Worm (Caenorhabditis elegans) whole organism, L4 larva: ENCODE measurements around the gene hipr-1.
A peak's percentile ranks its signal among the peaks of the same experiment; 100 is the strongest.

Source experiments
- T20F7.1 ChIP-seq: fragments of 200-800 bp; sonication (Bioruptor generic); optimal IDR thresholded peaks from 2 replicates; lab custom pipeline; 2018; ENCODE audit warnings: mild to moderate bottlenecking, missing genetic modification characterization, missing compliant biosample characterization
- lin-15B ChIP-seq: fragments of 150-350 bp; sonication (generic microtip); optimal IDR thresholded peaks from 3 replicates; lab custom pipeline; 2014; ENCODE audit warnings: missing biosample characterization, missing genetic modification characterization
- lin-29 ChIP-seq: fragments of 200-800 bp; sonication (Bioruptor generic); IDR thresholded peaks from 2 replicates; pipeline ENCODE4 v1.3.6; 2022; ENCODE audit warnings: missing genetic modification reagents, missing genetic modification characterization, missing compliant biosample characterization
- nhr-77 ChIP-seq: fragments of 150-350 bp; optimal IDR thresholded peaks from 2 replicates; lab custom pipeline; 2014; ENCODE audit warnings: missing biosample characterization, missing genetic modification characterization
- vab-7 ChIP-seq: fragments of 200-800 bp; sonication (Bioruptor generic); IDR thresholded peaks from 2 replicates; pipeline ENCODE4 v1.3.6; 2022; ENCODE audit warnings: missing genetic modification reagents, missing genetic modification characterization, missing compliant biosample characterization
- zag-1 ChIP-seq: fragments of 150-350 bp; optimal IDR thresholded peaks from 2 replicates; lab custom pipeline; 2014; ENCODE audit warnings: missing biosample characterization, missing genetic modification characterization

DNA sequence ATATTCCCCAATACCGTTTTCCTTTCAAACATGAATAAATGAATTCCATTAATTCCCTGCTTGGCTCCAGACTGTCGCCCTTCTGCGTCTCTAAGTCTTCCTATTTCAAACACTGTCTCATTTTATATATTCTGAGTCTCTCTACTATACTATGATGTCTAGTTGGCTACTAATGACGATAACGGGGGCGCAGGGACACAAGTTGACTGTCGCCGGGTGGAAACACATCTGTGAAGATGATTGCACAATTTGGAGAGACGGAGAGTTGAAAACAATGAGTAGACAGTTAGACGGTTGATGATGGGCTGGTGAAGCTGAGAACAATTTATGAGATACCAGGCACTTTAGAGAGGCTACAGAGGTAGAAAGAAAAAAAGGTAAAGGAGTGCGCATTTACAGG, 29.5 kb downstream of the hipr-1 start, which contains the start of gene sma-2:
- peak; percentile 75 for TF ChIP-seq T20F7.1 (GFP tag; lab: Kevin White, UChicago)
- no peak for TF ChIP-seq lin-15B (tag; lab: Kevin White, UChicago)
- TF ChIP-seq zag-1 = no peak
- peak; percentile 79 for TF ChIP-seq nhr-77
- TF ChIP-seq lin-29 (GFP tag; lab: Robert Waterston, UW) = no peak
- no peak for TF ChIP-seq vab-7 (GFP tag; lab: Robert Waterston, UW)
